Worm (Caenorhabditis elegans): ENCODE results near the gene sre-11.

sre-11 gene

ce11 chrV:7728679-7729027 lies 44.9 kb upstream of the sre-11 start, which contains the start of gene Y97E10C.1 (continued):
- no peak for TF ChIP-seq nhr-19 (GFP tag; conservative IDR thresholded peaks at IDR 0.05)

- peak; percentile 64 to 78 for TF ChIP-seq lsy-2 (tag; optimal IDR thresholded peaks at IDR 0.05)
- peak; percentile 46 for TF ChIP-seq mef-2 (tag; optimal IDR thresholded peaks at IDR 0.05)
- no peak for TF ChIP-seq tlp-1 (tag; optimal IDR thresholded peaks at IDR 0.05)
- TF ChIP-seq nhr-90 (tag; optimal IDR thresholded peaks at IDR 0.05; ENCODE audit: poor library complexity): no peak
- peak; percentile 43 for TF ChIP-seq lin-13 (GFP tag; optimal IDR thresholded peaks at IDR 0.05)
- no peak for TF ChIP-seq vab-15 (tag; optimal IDR thresholded peaks at IDR 0.05)
- TF ChIP-seq elt-2 (tag; optimal IDR thresholded peaks at IDR 0.05): peak; percentile 45
- TF ChIP-seq pqm-1 (tag; optimal IDR thresholded peaks at IDR 0.05): no peak
- TF ChIP-seq efl-3 (GFP tag; optimal IDR thresholded peaks at IDR 0.05): no peak
- TF ChIP-seq unc-98 (GFP tag; IDR thresholded peaks at IDR 0.05): peak; percentile 49; the same call in 1 of the 2 replicates
- peak; percentile 56 for TF ChIP-seq zag-1 (tag; optimal IDR thresholded peaks at IDR 0.05)
- peak; percentile 26 for TF ChIP-seq C16A3.4 (tag; optimal IDR thresholded peaks at IDR 0.05)
- TF ChIP-seq lin-14 (GFP tag; optimal IDR thresholded peaks at IDR 0.05): peak; percentile 98
- TF ChIP-seq elt-3 (tag; optimal IDR thresholded peaks at IDR 0.05): peak in 1 of 6 experiments; percentile 41
- peak; percentile 85 for TF ChIP-seq nhr-77 (tag; optimal IDR thresholded peaks at IDR 0.05)
- TF ChIP-seq hpl-2 (GFP tag; optimal IDR thresholded peaks at IDR 0.05): no peak
- peak; percentile 75 for TF ChIP-seq sox-4 (tag; optimal IDR thresholded peaks at IDR 0.05)
- no peak for TF ChIP-seq unc-62 (GFP tag; optimal IDR thresholded peaks at IDR 0.05)
- TF ChIP-seq skn-1 (tag; optimal IDR thresholded peaks at IDR 0.05): peak; percentile 40
- peak; percentile 29 to 81 (median 41) for TF ChIP-seq ceh-82 (tag; optimal IDR thresholded peaks at IDR 0.05)
- peak; percentile 94 for TF ChIP-seq nhr-47 (tag; optimal IDR thresholded peaks at IDR 0.05)
- no peak for TF ChIP-seq ama-1 (optimal IDR thresholded peaks at IDR 0.05)
- peak; percentile 96 for TF ChIP-seq egl-13 (tag; optimal IDR thresholded peaks at IDR 0.05)
- TF ChIP-seq irx-1 (tag; optimal IDR thresholded peaks at IDR 0.05): peak; percentile 74
- TF ChIP-seq nhr-71 (tag; optimal IDR thresholded peaks at IDR 0.05): peak; percentile 96
- peak; percentile 72 to 75 for TF ChIP-seq efl-1 (optimal IDR thresholded peaks at IDR 0.05)
- peak; percentile 32 to 95 for TF ChIP-seq efl-1 (GFP tag; optimal IDR thresholded peaks at IDR 0.05 in 1 of 2)
- TF ChIP-seq pag-3 (tag; optimal IDR thresholded peaks at IDR 0.05; ENCODE audit: borderline replicate concordance, insufficient read depth): no peak
- TF ChIP-seq dsc-1 (tag; optimal IDR thresholded peaks at IDR 0.05): peak; percentile 86
- peak; percentile 72 for TF ChIP-seq isw-1 (GFP tag; IDR thresholded peaks at IDR 0.05)
- TF ChIP-seq grh-1 (GFP tag; IDR thresholded peaks at IDR 0.05): peak; percentile 18; the same call in 1 of the 2 replicates
- no peak for TF ChIP-seq nhr-12 (tag; optimal IDR thresholded peaks at IDR 0.05)
- no peak for TF ChIP-seq sptf-1 (tag; optimal IDR thresholded peaks at IDR 0.05)
- TF ChIP-seq ces-1 (GFP tag; optimal IDR thresholded peaks at IDR 0.05): no peak
- peak; percentile 71 for TF ChIP-seq nhr-19 (GFP tag; conservative IDR thresholded peaks at IDR 0.05)
- TF ChIP-seq fkh-10 (GFP tag; optimal IDR thresholded peaks at IDR 0.05): peak; percentile 88
- peak in 1 of 2 experiments; percentile 67 for TF ChIP-seq lin-35 (GFP tag; optimal IDR thresholded peaks at IDR 0.05)
- TF ChIP-seq F16B12.6 (tag; optimal IDR thresholded peaks at IDR 0.05): no peak
- TF ChIP-seq ztf-11 (tag; optimal IDR thresholded peaks at IDR 0.05): peak in 1 of 2 experiments; percentile 64
- no peak for TF ChIP-seq C34B4.2 (tag; optimal IDR thresholded peaks at IDR 0.05)
- no peak for TF ChIP-seq ceh-90 (tag; optimal IDR thresholded peaks at IDR 0.05)
- peak; percentile 80 for TF ChIP-seq pax-3 (tag; optimal IDR thresholded peaks at IDR 0.05)
- peak; percentile 90 for TF ChIP-seq unc-86 (tag; optimal IDR thresholded peaks at IDR 0.05)
- TF ChIP-seq ztf-4 (tag; optimal IDR thresholded peaks at IDR 0.05): peak; percentile 36
- TF ChIP-seq nhr-28 (tag; optimal IDR thresholded peaks at IDR 0.05): no peak
- no peak for TF ChIP-seq aha-1 (tag; optimal IDR thresholded peaks at IDR 0.05)
- peak; percentile 36 for TF ChIP-seq unc-130 (tag; optimal IDR thresholded peaks at IDR 0.05)
- peak; percentile 74 for TF ChIP-seq ceh-8 (GFP tag; optimal IDR thresholded peaks at IDR 0.05)
- TF ChIP-seq aly-2 (tag; optimal IDR thresholded peaks at IDR 0.05): no peak
- TF ChIP-seq blmp-1 (tag; optimal IDR thresholded peaks at IDR 0.05): peak; percentile 98
Measured at ce11 chrV:7728003-7728678, 44.4 kb upstream of the sre-11 start.
